2 worm cellular contexts compared by ENCODE assay signal in genomic region chrX:12451258-12451657, ce11.
TF ChIP-seq lines count a peak whose summit lies in the region.

No protein-coding gene starts in this region.

TF ChIP-seq in whole organism, L4 larva, 104 proteins besides CTCF, POLR2A, EP300 and RAD21:
- TF ChIP-seq ceh-32 (tag; optimal IDR thresholded peaks at IDR 0.05; lab: Kevin White, UChicago; ENCODE audit: poor library complexity) (no peak), php-3 (GFP tag; IDR thresholded peaks at IDR 0.05; lab: Robert Waterston, UW) (0 out of 2 replicates have a peak, but pooled peaks have one; percentile 18), dmd-6 (GFP tag; IDR thresholded peaks at IDR 0.05; lab: Robert Waterston, UW) (peak; percentile 59), nhr-76 (tag; optimal IDR thresholded peaks at IDR 0.05; lab: Kevin White, UChicago) (peak; percentile 10)

TF ChIP-seq in whole organism, young adult, 124 proteins besides CTCF, POLR2A, EP300 and RAD21:
- no peak for TF ChIP-seq ztf-25 (GFP tag; IDR thresholded peaks at IDR 0.05; lab: Robert Waterston, UW)
- no peak for TF ChIP-seq F57C9.4 (tag; optimal IDR thresholded peaks at IDR 0.05; lab: Kevin White, UChicago)
- no peak for TF ChIP-seq ets-4 (GFP tag; optimal IDR thresholded peaks at IDR 0.05; lab: Kevin White, UChicago)
- no peak for TF ChIP-seq ceh-91 (GFP tag; IDR thresholded peaks at IDR 0.05; lab: Robert Waterston, UW)
- TF ChIP-seq nhr-80 (tag; optimal IDR thresholded peaks at IDR 0.05; lab: Kevin White, UChicago): peak; percentile 58
- no peak for TF ChIP-seq F52B5.7 (tag; optimal IDR thresholded peaks at IDR 0.05; lab: Kevin White, UChicago)
